Fruit fly (Drosophila melanogaster) whole organism, embryonic: ENCODE measurements around the gene Prp3.
A peak's percentile ranks its signal among the peaks of the same experiment; 100 is the strongest.

Experiments used
- Bgb ChIP-seq: fragments of 200-800 bp; sonication (Bioruptor generic); IDR thresholded peaks from 2 replicates; pipeline ENCODE4 v1.3.6; 2022; ENCODE audit warnings: missing biosample characterization, missing genetic modification characterization; ENCODE audit not compliant: partially characterized antibody
- CG10274 ChIP-seq: fragments of 200-800 bp; sonication (Bioruptor generic); optimal IDR thresholded peaks from 3 replicates; lab custom pipeline; 2017; ENCODE audit warnings: missing biosample characterization, mild to moderate bottlenecking, missing genetic modification characterization
- CG10543 ChIP-seq: fragments of 200-800 bp; sonication (Bioruptor generic); optimal IDR thresholded peaks from 3 replicates; lab custom pipeline; 2017; ENCODE audit warnings: missing biosample characterization, mild to moderate bottlenecking, missing genetic modification characterization, moderate library complexity
- CG11696 ChIP-seq: fragments of 200-800 bp; sonication (Bioruptor generic); IDR thresholded peaks from 2 replicates; pipeline ENCODE4 v1.3.6; 2022; ENCODE audit warnings: missing biosample characterization, missing genetic modification characterization
- CG11723 ChIP-seq: fragments of 200-800 bp; sonication (Bioruptor generic); optimal IDR thresholded peaks from 2 replicates; lab custom pipeline; 2017; ENCODE audit warnings: missing biosample characterization, mild to moderate bottlenecking, missing genetic modification characterization
- CG13287 ChIP-seq: fragments of 200-800 bp; sonication (Bioruptor generic); IDR thresholded peaks from 2 replicates; pipeline ENCODE4 v1.3.6; 2022; ENCODE audit warnings: missing biosample characterization, missing genetic modification characterization; ENCODE audit not compliant: partially characterized antibody
- CG13296 ChIP-seq: fragments of 200-800 bp; sonication (Bioruptor generic); optimal IDR thresholded peaks from 3 replicates; lab custom pipeline; 2018; ENCODE audit warnings: missing biosample characterization, mild to moderate bottlenecking, missing genetic modification characterization
- CG13775 ChIP-seq: fragments of 200-800 bp; sonication (Bioruptor generic); optimal IDR thresholded peaks from 3 replicates; lab custom pipeline; 2017; ENCODE audit warnings: missing biosample characterization, mild to moderate bottlenecking, missing genetic modification characterization
- CG14014 ChIP-seq: fragments of 200-800 bp; sonication (Bioruptor generic); IDR thresholded peaks from 2 replicates; pipeline ENCODE4 v1.3.6; 2022; ENCODE audit warnings: missing biosample characterization, missing genetic modification characterization
- CG15514 ChIP-seq: fragments of 200-800 bp; sonication (Bioruptor generic); optimal IDR thresholded peaks from 3 replicates; lab custom pipeline; 2017; ENCODE audit warnings: missing biosample characterization, missing genetic modification characterization, mild to moderate bottlenecking, moderate library complexity, missing genetic modification reagents
- CG1602 ChIP-seq: fragments of 200-800 bp; sonication (Bioruptor generic); optimal IDR thresholded peaks from 3 replicates; lab custom pipeline; 2016; ENCODE audit warnings: missing biosample characterization, missing genetic modification characterization
- CG1603 ChIP-seq: fragments of 200-800 bp; sonication (Bioruptor generic); optimal IDR thresholded peaks from 2 replicates; lab custom pipeline; 2019; ENCODE audit warnings: missing biosample characterization, mild to moderate bottlenecking, missing genetic modification characterization, moderate library complexity
- CG17328 ChIP-seq: fragments of 200-800 bp; sonication (Bioruptor generic); IDR thresholded peaks from 2 replicates; pipeline ENCODE4 v1.3.6; 2022; ENCODE audit warnings: missing biosample characterization, missing genetic modification characterization
- CG17361 ChIP-seq: fragments of 200-800 bp; sonication (Bioruptor generic); IDR thresholded peaks from 3 replicates; pipeline ENCODE4 v1.3.6; 2022; ENCODE audit warnings: missing biosample characterization, missing genetic modification characterization
- CG17802 ChIP-seq: fragments of 200-800 bp; sonication (Bioruptor generic); optimal IDR thresholded peaks from 2 replicates; lab custom pipeline; 2018; ENCODE audit warnings: missing biosample characterization, mild to moderate bottlenecking, missing genetic modification characterization, moderate library complexity
- CG1832 ChIP-seq: fragments of 200-800 bp; sonication (Bioruptor generic); optimal IDR thresholded peaks from 2 replicates; lab custom pipeline; 2017; ENCODE audit warnings: missing biosample characterization, mild to moderate bottlenecking, missing genetic modification characterization, inconsistent platforms
- CG31388 ChIP-seq: fragments of 200-800 bp; sonication (Bioruptor generic); optimal IDR thresholded peaks from 2 replicates; lab custom pipeline; 2016; ENCODE audit warnings: missing biosample characterization, missing genetic modification characterization
- CG4617 ChIP-seq: fragments of 200-800 bp; sonication (Bioruptor generic); optimal IDR thresholded peaks from 3 replicates; lab custom pipeline; 2016; ENCODE audit warnings: missing biosample characterization, missing genetic modification characterization, borderline replicate concordance
- CG5245 ChIP-seq: fragments of 200-800 bp; sonication (Bioruptor generic); optimal IDR thresholded peaks from 3 replicates; lab custom pipeline; 2016; ENCODE audit warnings: missing biosample characterization, missing genetic modification characterization
- CG6683 ChIP-seq: fragments of 200-800 bp; sonication (Bioruptor generic); optimal IDR thresholded peaks from 2 replicates; lab custom pipeline; 2017; ENCODE audit warnings: missing biosample characterization, mild to moderate bottlenecking, missing genetic modification characterization, missing genetic modification reagents
- CG7271 ChIP-seq: fragments of 200-800 bp; sonication (Bioruptor generic); optimal IDR thresholded peaks from 2 replicates; lab custom pipeline; 2018; ENCODE audit warnings: missing biosample characterization, mild to moderate bottlenecking, missing genetic modification characterization, moderate library complexity
- CG8924 ChIP-seq: fragments of 200-800 bp; optimal IDR thresholded peaks from 3 replicates; lab custom pipeline; 2019; ENCODE audit warnings: missing biosample characterization, mild to moderate bottlenecking, missing genetic modification characterization, moderate library complexity
- D ChIP-seq, 2 experiments: fragments of 200-800 bp in 1 of 2; fragments of >200 bp in 1 of 2; sonication (Bioruptor generic) in 1 of 2; optimal IDR thresholded peaks; 2 replicates in 1 of 2; 3 replicates in 1 of 2; lab custom pipeline; 2017; ENCODE audit warnings: mild to moderate bottlenecking in 1 of 2, missing biosample characterization in 1 of 2, missing genetic modification characterization in 1 of 2, missing genetic modification reagents in 1 of 2
- Dad ChIP-seq: fragments of 200-800 bp; sonication (Bioruptor generic); optimal IDR thresholded peaks from 3 replicates; lab custom pipeline; 2016; ENCODE audit warnings: missing biosample characterization, missing genetic modification characterization
- Dll ChIP-seq: fragments of 200-800 bp; sonication (Bioruptor generic); IDR thresholded peaks from 4 replicates; pipeline ENCODE4 v1.3.6; 2022; ENCODE audit warnings: missing biosample characterization, missing genetic modification characterization; ENCODE audit not compliant: partially characterized antibody
- Doc3 ChIP-seq: fragments of 200-800 bp; sonication (Bioruptor generic); IDR thresholded peaks from 3 replicates; pipeline ENCODE4 v1.3.6; 2022; ENCODE audit warnings: missing biosample characterization, missing genetic modification characterization; ENCODE audit not compliant: partially characterized antibody
- Fer3 ChIP-seq: fragments of 200-800 bp; sonication (Bioruptor generic); optimal IDR thresholded peaks from 2 replicates; lab custom pipeline; 2018; ENCODE audit warnings: missing biosample characterization, mild to moderate bottlenecking, missing genetic modification characterization, moderate library complexity
- HLH3B ChIP-seq: fragments of 200-800 bp; sonication (Bioruptor generic); IDR thresholded peaks from 2 replicates; pipeline ENCODE4 v1.3.6; 2022; ENCODE audit warnings: missing biosample characterization, missing genetic modification characterization
- MESR4 ChIP-seq: fragments of 200-800 bp; sonication (Bioruptor generic); optimal IDR thresholded peaks from 2 replicates; lab custom pipeline; 2018; ENCODE audit warnings: missing biosample characterization, mild to moderate bottlenecking, missing genetic modification characterization, moderate library complexity
- Myb ChIP-seq: fragments of 200-800 bp; sonication (Bioruptor generic); optimal IDR thresholded peaks from 2 replicates; lab custom pipeline; 2016; ENCODE audit warnings: missing biosample characterization, missing genetic modification characterization
- Nf-YC ChIP-seq: fragments of 200-800 bp; optimal IDR thresholded peaks from 3 replicates; lab custom pipeline; 2019; ENCODE audit warnings: missing biosample characterization, mild to moderate bottlenecking, missing genetic modification characterization, moderate library complexity
- Usf ChIP-seq: fragments of 200-800 bp; sonication (Bioruptor generic); optimal IDR thresholded peaks from 2 replicates; lab custom pipeline; 2017; ENCODE audit warnings: missing genotype, missing biosample characterization, missing genetic modification characterization
- ac ChIP-seq: fragments of 200-800 bp; sonication (Bioruptor generic); optimal IDR thresholded peaks from 3 replicates; lab custom pipeline; 2017; ENCODE audit warnings: missing biosample characterization, mild to moderate bottlenecking, missing genetic modification characterization
- ara ChIP-seq: fragments of 200-800 bp; sonication (Bioruptor generic); IDR thresholded peaks from 2 replicates; pipeline ENCODE4 v1.3.6; 2022; ENCODE audit warnings: missing biosample characterization, missing genetic modification characterization
- bigmax ChIP-seq: fragments of 200-800 bp; sonication (Bioruptor generic); optimal IDR thresholded peaks from 2 replicates; lab custom pipeline; 2018; ENCODE audit warnings: missing biosample characterization, mild to moderate bottlenecking, missing genetic modification characterization
- cwo ChIP-seq: fragments of 200-800 bp; sonication (Bioruptor generic); optimal IDR thresholded peaks from 3 replicates; lab custom pipeline; 2017; ENCODE audit warnings: missing biosample characterization, missing genetic modification characterization, mild to moderate bottlenecking, moderate library complexity, missing genetic modification reagents
- dmrt11E ChIP-seq: fragments of 200-800 bp; sonication (Bioruptor generic); optimal IDR thresholded peaks from 3 replicates; lab custom pipeline; 2018; ENCODE audit warnings: missing biosample characterization, mild to moderate bottlenecking, missing genetic modification characterization, moderate library complexity
- gcm ChIP-seq: fragments of 200-800 bp; sonication (Bioruptor generic); optimal IDR thresholded peaks from 2 replicates; lab custom pipeline; 2019; ENCODE audit warnings: missing biosample characterization, mild to moderate bottlenecking, missing genetic modification characterization, moderate library complexity
- gfzf ChIP-seq: fragments of 200-800 bp; sonication (Bioruptor generic); optimal IDR thresholded peaks from 2 replicates; lab custom pipeline; 2016; ENCODE audit warnings: missing biosample characterization, mild to moderate bottlenecking, missing genetic modification characterization, moderate library complexity
- hkb ChIP-seq, 2 experiments: fragments of 200-800 bp in 1 of 2; fragments of >200 bp in 1 of 2; sonication (Bioruptor generic) in 1 of 2; IDR thresholded peaks in 1 of 2; optimal IDR thresholded peaks in 1 of 2; 2 replicates each; pipeline versions ENCODE4 v1.3.6 to Lab custom; 2017 to 2022; ENCODE audit warnings: missing biosample characterization in 1 of 2, missing genetic modification characterization in 1 of 2
- kni ChIP-seq: fragments of 200-800 bp; sonication (Bioruptor generic); optimal IDR thresholded peaks from 3 replicates; lab custom pipeline; 2017; ENCODE audit warnings: mild to moderate bottlenecking, missing biosample characterization, missing genetic modification reagents, missing genetic modification characterization
- lov ChIP-seq, 2 experiments: fragments of 200-800 bp in 1 of 2; fragments of >200 bp in 1 of 2; sonication (Bioruptor generic) in 1 of 2; IDR thresholded peaks in 1 of 2; optimal IDR thresholded peaks in 1 of 2; 2 replicates in 1 of 2; 3 replicates in 1 of 2; pipeline versions ENCODE4 v1.3.6 to Lab custom; 2017 to 2022; ENCODE audit warnings: missing biosample characterization in 1 of 2, missing genetic modification characterization in 1 of 2
- pan ChIP-seq, 4 experiments: fragments of >200 bp in 3 of 4; fragments of 200-800 bp in 1 of 4; sonication (Bioruptor generic) in 1 of 4; optimal IDR thresholded peaks in 3 of 4; IDR thresholded peaks in 1 of 4; 2 replicates each; pipeline versions ENCODE4 v1.3.6 to Lab custom; 2017 to 2022; ENCODE audit warnings: missing biosample characterization in 2 of 4, missing genetic modification characterization in 2 of 4, mixed read lengths in 1 of 4
- sd ChIP-seq: fragments of 200-800 bp; sonication (Bioruptor generic); optimal IDR thresholded peaks from 3 replicates; lab custom pipeline; 2018; ENCODE audit warnings: missing biosample characterization, mild to moderate bottlenecking, missing genetic modification characterization, moderate library complexity
- twi ChIP-seq: fragments of 200-800 bp; optimal IDR thresholded peaks from 2 replicates; lab custom pipeline; 2019; ENCODE audit warnings: missing biosample characterization, mild to moderate bottlenecking, missing genetic modification characterization, moderate library complexity
- zen2 ChIP-seq: fragments of 200-800 bp; sonication (Bioruptor generic); IDR thresholded peaks from 3 replicates; pipeline ENCODE4 v1.3.6; 2022; ENCODE audit warnings: missing biosample characterization, missing genetic modification characterization; ENCODE audit not compliant: partially characterized antibody

Prp3 gene

dm6 chr3L:19899308-19899927, 10.7 kb upstream of the Prp3 start (continued):
- no peak for TF ChIP-seq lov (optimal IDR thresholded peaks at IDR 0.05; lab: Kevin White, UChicago)
- TF ChIP-seq lov (GFP tag; IDR thresholded peaks at IDR 0.05; lab: Robert Waterston, UW), result no peak; the same call in 2 of the 3 replicates
- TF ChIP-seq twi, result peak; percentile 89
- TF ChIP-seq CG1832 (GFP tag; lab: Kevin White, UChicago), result no peak
- TF ChIP-seq Dll, result 0 out of 4 replicates have a peak, but pooled peaks have one; percentile 35
- no peak for TF ChIP-seq CG11723 (GFP tag; lab: Kevin White, UChicago)
- TF ChIP-seq dmrt11E (tag; lab: Kevin White, UChicago), result no peak
- TF ChIP-seq CG31388 (GFP tag; lab: Kevin White, UChicago), result no peak
- no peak for TF ChIP-seq CG13296 (GFP tag; lab: Kevin White, UChicago)
- TF ChIP-seq ac (GFP tag; lab: Kevin White, UChicago), result peak; percentile 36
- TF ChIP-seq CG14014, result no peak
- no peak for TF ChIP-seq ara (GFP tag; lab: Robert Waterston, UW)
- no peak for TF ChIP-seq gfzf (GFP tag; lab: Kevin White, UChicago)
- TF ChIP-seq CG1603 (tag; lab: Kevin White, UChicago), result peak; percentile 10
- no peak for TF ChIP-seq CG11696
- TF ChIP-seq Dad (GFP tag; lab: Kevin White, UChicago), result no peak
- TF ChIP-seq Usf (GFP tag; lab: Kevin White, UChicago), result no peak
- TF ChIP-seq Nf-YC, result no peak
- no peak for TF ChIP-seq Bgb
- no peak for TF ChIP-seq bigmax (GFP tag; lab: Kevin White, UChicago)
- TF ChIP-seq pan (optimal IDR thresholded peaks at IDR 0.05; lab: Kevin White, UChicago), result no peak
- TF ChIP-seq pan (GFP tag; optimal IDR thresholded peaks at IDR 0.05 in 1 of 2, IDR thresholded peaks at IDR 0.05 in 1 of 2), result no peak
- TF ChIP-seq kni (GFP tag; lab: Kevin White, UChicago), result peak; percentile 96
- TF ChIP-seq sd (tag; lab: Kevin White, UChicago), result peak; percentile 68
- no peak for TF ChIP-seq CG7271 (tag; lab: Kevin White, UChicago)
- no peak for TF ChIP-seq CG13775 (GFP tag; lab: Kevin White, UChicago)
- TF ChIP-seq CG15514 (GFP tag; lab: Kevin White, UChicago), result no peak
- TF ChIP-seq cwo (GFP tag; lab: Kevin White, UChicago), result no peak
- peak; percentile 89 for TF ChIP-seq D (optimal IDR thresholded peaks at IDR 0.05; lab: Kevin White, UChicago)
- TF ChIP-seq D (GFP tag; optimal IDR thresholded peaks at IDR 0.05; lab: Kevin White, UChicago), result no peak
- no peak for TF ChIP-seq MESR4
- no peak for TF ChIP-seq CG17802 (tag; lab: Kevin White, UChicago)
- TF ChIP-seq CG17361 (GFP tag; lab: Robert Waterston, UW), result no peak
- no peak for TF ChIP-seq CG10274 (GFP tag; lab: Kevin White, UChicago)
- TF ChIP-seq Doc3, result no peak
- no peak for TF ChIP-seq Fer3 (tag; lab: Kevin White, UChicago)
- no peak for TF ChIP-seq CG5245 (GFP tag; lab: Kevin White, UChicago)
- no peak for TF ChIP-seq CG8924 (tag; lab: Kevin White, UChicago)
- no peak for TF ChIP-seq CG4617 (GFP tag; lab: Kevin White, UChicago)
- TF ChIP-seq gcm (GFP tag; lab: Kevin White, UChicago), result peak; percentile 10
- TF ChIP-seq CG17328 (GFP tag; lab: Robert Waterston, UW), result 0 out of 2 replicates have a peak, but pooled peaks have one; percentile 23
- TF ChIP-seq CG1602, result no peak
- TF ChIP-seq CG6683 (GFP tag; lab: Kevin White, UChicago), result no peak
- no peak for TF ChIP-seq HLH3B
- TF ChIP-seq hkb (optimal IDR thresholded peaks at IDR 0.05; lab: Kevin White, UChicago), result no peak
- 0 out of 2 replicates have a peak, but pooled peaks have one; percentile 12 for TF ChIP-seq hkb (GFP tag; IDR thresholded peaks at IDR 0.05; lab: Robert Waterston, UW)
- no peak for TF ChIP-seq CG13287 (GFP tag; lab: Robert Waterston, UW)
- TF ChIP-seq Myb (GFP tag; lab: Kevin White, UChicago), result no peak
- peak; percentile 60 for TF ChIP-seq CG10543 (GFP tag; lab: Kevin White, UChicago)
- TF ChIP-seq zen2, result no peak
